Worm (Caenorhabditis elegans) whole organism, L4 larva: ENCODE results near the gene F15E6.4.

Experiments
- D1046.2 ChIP-seq: fragments of 200-800 bp; sonication (Bioruptor generic); IDR thresholded peaks from 2 replicates; pipeline ENCODE4 v1.3.6; 2022; ENCODE audit warnings: missing genetic modification characterization, missing compliant biosample characterization
- F49E8.2 ChIP-seq: sonication (generic microtip); optimal IDR thresholded peaks from 2 replicates; lab custom pipeline; 2016; ENCODE audit warnings: missing compliant biosample characterization, mild to moderate bottlenecking, missing genetic modification characterization, borderline replicate concordance
- aha-1 ChIP-seq: fragments of 150-350 bp; peaks from one replicate; lab custom pipeline; 2014; ENCODE audit warnings: missing biosample characterization, missing genetic modification characterization
- ctbp-1 ChIP-seq: fragments of 200-800 bp; sonication (Bioruptor generic); IDR thresholded peaks from 2 replicates; pipeline ENCODE4 v1.3.6; 2022; ENCODE audit warnings: missing genetic modification reagents, missing genetic modification characterization, missing compliant biosample characterization
- daf-16 ChIP-seq, 3 experiments: sonication (generic microtip); optimal IDR thresholded peaks; 2 replicates each; lab custom pipeline; 2016 to 2017; ENCODE audit warnings: missing genetic modification characterization in 3 of 3, missing genetic modification reagents in 3 of 3, mild to moderate bottlenecking in 2 of 3, missing compliant biosample characterization in 2 of 3, missing biosample characterization in 1 of 3, moderate library complexity in 1 of 3
- daf-8 ChIP-seq: fragments of 200-800 bp; sonication (Bioruptor generic); IDR thresholded peaks from 2 replicates; pipeline ENCODE4 v1.3.6; 2022; ENCODE audit warnings: missing genetic modification characterization, missing compliant biosample characterization
- dmd-6 ChIP-seq: fragments of 200-800 bp; sonication (Bioruptor generic); IDR thresholded peaks from 2 replicates; pipeline ENCODE4 v1.3.6; 2022; ENCODE audit warnings: missing genetic modification reagents, missing genetic modification characterization, missing compliant biosample characterization
- duxl-1 ChIP-seq: sonication (generic microtip); optimal IDR thresholded peaks from 2 replicates; lab custom pipeline; 2016; ENCODE audit warnings: mild to moderate bottlenecking, missing genetic modification characterization, moderate library complexity, missing compliant biosample characterization; ENCODE audit not compliant: poor library complexity
- dve-1 ChIP-seq: sonication (generic microtip); optimal IDR thresholded peaks from 2 replicates; lab custom pipeline; 2017; ENCODE audit warnings: antibody characterized with exemption, mild to moderate bottlenecking, missing genetic modification characterization, missing compliant biosample characterization; ENCODE audit not compliant: insufficient read depth
- fos-1 ChIP-seq: fragments of 150-350 bp; optimal IDR thresholded peaks from 2 replicates; lab custom pipeline; 2014; ENCODE audit warnings: missing biosample characterization, missing genetic modification characterization
- hlh-11 ChIP-seq: fragments of 200-800 bp; sonication (Bioruptor generic); optimal IDR thresholded peaks from 2 replicates; lab custom pipeline; 2018; ENCODE audit warnings: mild to moderate bottlenecking, missing genetic modification characterization, missing compliant biosample characterization
- hlh-30 ChIP-seq: sonication (generic microtip); optimal IDR thresholded peaks from 2 replicates; lab custom pipeline; 2017; ENCODE audit warnings: antibody characterized with exemption, mild to moderate bottlenecking, missing genetic modification characterization, missing compliant biosample characterization; ENCODE audit not compliant: insufficient read depth
- hmg-1.1 ChIP-seq: fragments of 200-800 bp; sonication (Bioruptor generic); IDR thresholded peaks from 2 replicates; pipeline ENCODE4 v1.3.6; 2022; ENCODE audit warnings: missing genetic modification reagents, missing genetic modification characterization, missing compliant biosample characterization
- lin-13 ChIP-seq: fragments of 150-350 bp; optimal IDR thresholded peaks from 2 replicates; lab custom pipeline; 2014; ENCODE audit warnings: missing biosample characterization, missing genetic modification reagents, missing genetic modification characterization
- lin-15B ChIP-seq: fragments of 150-350 bp; sonication (generic microtip); optimal IDR thresholded peaks from 3 replicates; lab custom pipeline; 2014; ENCODE audit warnings: missing biosample characterization, missing genetic modification characterization
- lsy-2 ChIP-seq, 2 experiments: fragments of 150-350 bp in 1 of 2; sonication (generic microtip) in 1 of 2; optimal IDR thresholded peaks; 2 replicates each; lab custom pipeline; 2014 to 2017; ENCODE audit warnings: missing biosample characterization in 2 of 2, missing genetic modification characterization in 2 of 2
- madf-5 ChIP-seq, 2 experiments: fragments of 200-800 bp; sonication (Bioruptor generic); IDR thresholded peaks; 2 replicates each; pipeline ENCODE4 v1.3.6; 2022; ENCODE audit warnings: missing compliant biosample characterization in 2 of 2, missing genetic modification characterization in 2 of 2
- mdl-1 ChIP-seq, 2 experiments: fragments of 150-350 bp in 1 of 2; sonication (generic microtip) in 1 of 2; optimal IDR thresholded peaks; 2 replicates each; lab custom pipeline; 2014 to 2017; ENCODE audit warnings: missing biosample characterization in 2 of 2, missing genetic modification characterization in 2 of 2
- mdt-29 ChIP-seq: fragments of 200-800 bp; sonication (Bioruptor generic); IDR thresholded peaks from 2 replicates; pipeline ENCODE4 v1.3.6; 2022; ENCODE audit warnings: missing genetic modification reagents, missing genetic modification characterization, missing compliant biosample characterization
- mep-1 ChIP-seq: fragments of 150-350 bp; sonication (generic microtip); optimal IDR thresholded peaks from 3 replicates; lab custom pipeline; 2014; ENCODE audit warnings: missing biosample characterization, missing genetic modification characterization
- mxl-3 ChIP-seq: fragments of 200-800 bp; sonication (Bioruptor generic); optimal IDR thresholded peaks from 2 replicates; lab custom pipeline; 2018; ENCODE audit warnings: mild to moderate bottlenecking, missing genetic modification characterization, missing compliant biosample characterization
- nhr-102 ChIP-seq: sonication (generic microtip); optimal IDR thresholded peaks from 2 replicates; lab custom pipeline; 2016; ENCODE audit warnings: mild to moderate bottlenecking, missing genetic modification characterization, moderate library complexity, missing compliant biosample characterization
- nhr-11 ChIP-seq: fragments of 150-350 bp; optimal IDR thresholded peaks from 2 replicates; lab custom pipeline; 2014; ENCODE audit warnings: missing biosample characterization, missing genetic modification characterization
- nhr-111 ChIP-seq: fragments of 200-800 bp; sonication (Bioruptor generic); optimal IDR thresholded peaks from 2 replicates; lab custom pipeline; 2018; ENCODE audit warnings: mild to moderate bottlenecking, missing genetic modification characterization, missing compliant biosample characterization
- nhr-28 ChIP-seq: fragments of 150-350 bp; optimal IDR thresholded peaks from 2 replicates; lab custom pipeline; 2014; ENCODE audit warnings: missing biosample characterization, missing genetic modification characterization
- nhr-48 ChIP-seq: sonication (generic microtip); optimal IDR thresholded peaks from 2 replicates; lab custom pipeline; 2016; ENCODE audit warnings: mild to moderate bottlenecking, missing genetic modification characterization, missing compliant biosample characterization
- php-3 ChIP-seq: fragments of 200-800 bp; sonication (Bioruptor generic); IDR thresholded peaks from 2 replicates; pipeline ENCODE4 v1.3.6; 2022; ENCODE audit warnings: missing genetic modification reagents, missing genetic modification characterization, missing compliant biosample characterization
- sdz-12 ChIP-seq: fragments of 200-800 bp; sonication (Bioruptor generic); optimal IDR thresholded peaks from 2 replicates; lab custom pipeline; 2018; ENCODE audit warnings: mild to moderate bottlenecking, missing genetic modification characterization, missing compliant biosample characterization
- snpc-4 ChIP-seq: fragments of 150-350 bp; optimal IDR thresholded peaks from 2 replicates; lab custom pipeline; 2014; ENCODE audit warnings: missing biosample characterization, missing genetic modification characterization
- spr-3 ChIP-seq: fragments of 200-800 bp; sonication (Bioruptor generic); optimal IDR thresholded peaks from 2 replicates; lab custom pipeline; 2018; ENCODE audit warnings: mild to moderate bottlenecking, missing genetic modification characterization, missing compliant biosample characterization
- unc-62 ChIP-seq, 3 experiments: fragments of 150-350 bp in 1 of 3; sonication (generic microtip); optimal IDR thresholded peaks in 2 of 3; peaks in 1 of 3; 1 replicate in 1 of 3; 2 replicates in 2 of 3; lab custom pipeline; 2014 to 2017; ENCODE audit warnings: missing biosample characterization in 3 of 3, missing genetic modification characterization in 3 of 3, missing genetic modification reagents in 3 of 3, missing genotype in 1 of 3
- vab-7 ChIP-seq: fragments of 200-800 bp; sonication (Bioruptor generic); IDR thresholded peaks from 2 replicates; pipeline ENCODE4 v1.3.6; 2022; ENCODE audit warnings: missing genetic modification reagents, missing genetic modification characterization, missing compliant biosample characterization
- ztf-11 ChIP-seq: fragments of 150-350 bp; optimal IDR thresholded peaks from 2 replicates; lab custom pipeline; 2014; ENCODE audit warnings: missing biosample characterization, missing genetic modification characterization
- ztf-7 ChIP-seq: fragments of 150-350 bp; optimal IDR thresholded peaks from 2 replicates; lab custom pipeline; 2014; ENCODE audit warnings: missing biosample characterization, missing genetic modification characterization

The F15E6.4 gene

DNA sequence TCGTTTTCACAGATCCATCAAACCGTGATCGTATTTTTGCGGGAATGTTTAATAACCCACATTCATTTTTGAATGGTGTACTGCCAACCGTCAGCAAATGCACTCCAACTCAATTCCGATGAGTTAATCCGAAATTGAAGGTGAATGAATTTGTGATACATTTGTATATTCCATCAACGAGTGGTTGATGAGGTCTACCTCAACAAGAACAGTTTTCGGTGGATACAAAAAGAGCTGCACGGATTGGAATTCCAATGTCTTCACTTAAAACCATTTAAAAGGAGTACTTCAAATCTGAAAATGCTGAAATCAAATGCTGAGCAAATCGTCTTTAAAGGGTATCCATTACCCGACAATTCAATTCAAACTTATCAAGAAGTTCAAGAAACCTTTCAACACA, 2.0 kb upstream of the F15E6.4 start, which contains the start of gene F15E6.5:
TSS of gene F15E6.5 (plus strand) at position 301 of the 400 bp plus-strand sequence.
- TF ChIP-seq spr-3 (GFP tag; lab: Kevin White, UChicago) (no peak), daf-8 (GFP tag; lab: Robert Waterston, UW) (no peak), ctbp-1 (GFP tag; lab: Robert Waterston, UW) (no peak), F49E8.2 (tag; lab: Kevin White, UChicago) (no peak), mdt-29 (GFP tag; lab: Robert Waterston, UW) (no peak), mep-1 (tag; lab: Kevin White, UChicago) (no peak), sdz-12 (GFP tag; lab: Kevin White, UChicago) (no peak)

DNA sequence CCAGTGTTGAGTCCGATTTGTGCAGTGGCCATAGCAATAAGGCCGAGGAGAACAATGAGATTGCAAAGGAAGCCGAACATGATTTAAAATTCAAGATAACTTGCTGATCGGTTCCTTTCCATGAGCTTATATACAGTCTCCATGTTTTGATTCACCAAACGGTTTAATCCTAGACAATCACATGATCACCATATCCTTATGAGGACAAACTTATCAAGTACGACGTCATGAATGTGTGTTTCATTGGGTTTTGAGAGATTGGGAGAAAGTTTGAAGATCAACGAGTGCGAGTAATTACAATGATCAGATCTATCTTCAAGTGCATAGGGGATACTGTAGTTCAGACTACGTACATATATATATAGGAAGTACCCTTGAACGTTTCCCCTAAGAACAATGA, 802 bp upstream of the F15E6.4 start, which contains the start of gene dct-7:
TSS of gene dct-7 (minus strand) at position 101 of the 400 bp plus-strand sequence.
- TF ChIP-seq nhr-48 (tag; lab: Kevin White, UChicago) (peak; percentile 11), ztf-11 (no peak)
- TF ChIP-seq, all 104 proteins: peak for 1

DNA sequence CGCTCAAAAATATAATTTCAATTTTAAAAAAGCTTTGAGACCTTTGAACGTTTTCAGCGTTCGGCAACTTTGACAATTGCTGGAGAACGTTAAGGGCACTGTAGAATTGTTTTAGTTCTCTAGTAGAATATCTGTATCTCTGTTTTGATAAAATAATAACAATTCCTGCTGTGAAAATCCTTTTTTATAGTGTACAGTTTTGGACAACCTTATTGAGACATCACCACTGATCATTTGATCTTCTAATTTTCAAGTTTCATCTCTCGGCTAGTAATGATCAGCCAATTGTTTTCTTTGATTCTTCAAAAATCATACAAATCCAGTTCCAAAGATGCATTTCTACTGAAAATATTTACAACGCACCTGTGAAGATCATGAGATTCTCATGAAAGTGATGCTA, 1.3 kb downstream of the F15E6.4 start, which contains the start of gene F15E6.10:
TSS of gene F15E6.10 (plus strand) at position 301 of the 400 bp plus-strand sequence.
- no peak for TF ChIP-seq lin-13
- TF ChIP-seq hmg-1.1, result no peak
- no peak for TF ChIP-seq ztf-7
- no peak for TF ChIP-seq hlh-30 (tag; lab: Kevin White, UChicago)
- no peak for TF ChIP-seq mxl-3 (GFP tag; lab: Kevin White, UChicago)

DNA sequence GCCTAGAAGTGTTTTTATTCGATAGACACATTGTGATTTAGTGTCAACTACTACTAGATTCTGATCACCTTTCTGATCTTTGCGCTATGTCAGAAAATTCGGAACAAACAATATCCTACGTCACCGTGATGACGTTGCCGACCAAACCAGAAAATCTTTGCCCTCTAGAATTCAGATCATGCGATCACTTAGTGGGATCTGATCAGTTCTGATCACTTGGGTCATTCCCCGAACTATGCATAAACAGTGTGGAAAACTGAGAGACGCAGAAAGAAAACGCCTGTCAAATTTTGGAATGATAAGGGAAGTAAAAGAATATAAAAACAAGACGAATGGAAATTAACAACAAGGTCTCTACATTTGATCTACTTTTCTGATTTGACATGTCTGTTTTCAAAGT, 3.3 kb downstream of the F15E6.4 start, which contains the start of gene F15E6.3:
TSS of gene F15E6.3 (plus strand) at position 344 of the 400 bp plus-strand sequence.
- TF ChIP-seq mxl-3 (GFP tag; lab: Kevin White, UChicago) (peak; percentile 29), D1046.2 (no peak), dmd-6 (peak; percentile 74), ztf-7 (no peak), mdl-1 (tag; optimal IDR thresholded peaks at IDR 0.05; lab: Kevin White, UChicago) (peak; percentile 32 to 62), nhr-102 (tag; lab: Kevin White, UChicago) (peak; percentile 65), hlh-11 (tag; lab: Kevin White, UChicago) (peak; percentile 76), madf-5 (GFP tag; IDR thresholded peaks at IDR 0.05; lab: Robert Waterston, UW) (no peak), php-3 (GFP tag; lab: Robert Waterston, UW) (no peak), lin-15B (tag; lab: Kevin White, UChicago) (no peak), hlh-30 (tag; lab: Kevin White, UChicago) (peak; percentile 78), nhr-48 (tag; lab: Kevin White, UChicago) (peak; percentile 79), nhr-28 (tag; lab: Kevin White, UChicago) (peak; percentile 82), aha-1 (tag; lab: Kevin White, UChicago) (peak; percentile 24), duxl-1 (peak; percentile 26), vab-7 (GFP tag; lab: Robert Waterston, UW) (no peak), snpc-4 (tag; lab: Kevin White, UChicago) (no peak), dve-1 (peak; percentile 52), lsy-2 (tag; optimal IDR thresholded peaks at IDR 0.05; lab: Kevin White, UChicago) (peak in 1 of 2 experiments; percentile 22), nhr-111 (no peak), daf-16 (GFP tag; optimal IDR thresholded peaks at IDR 0.05; lab: Kevin White, UChicago) (no peak), daf-16 (tag; optimal IDR thresholded peaks at IDR 0.05; lab: Kevin White, UChicago) (no peak), fos-1 (tag; lab: Kevin White, UChicago) (no peak), unc-62 (GFP tag; optimal IDR thresholded peaks at IDR 0.05 in 1 of 2; lab: Kevin White, UChicago) (peak in 1 of 2 experiments; percentile 99), unc-62 (tag; optimal IDR thresholded peaks at IDR 0.05; lab: Kevin White, UChicago) (no peak), nhr-11 (tag; lab: Kevin White, UChicago) (peak; percentile 34)
